Worm (Caenorhabditis elegans): ENCODE measurements around the gene F11C7.6.

The F11C7.6 gene

DNA sequence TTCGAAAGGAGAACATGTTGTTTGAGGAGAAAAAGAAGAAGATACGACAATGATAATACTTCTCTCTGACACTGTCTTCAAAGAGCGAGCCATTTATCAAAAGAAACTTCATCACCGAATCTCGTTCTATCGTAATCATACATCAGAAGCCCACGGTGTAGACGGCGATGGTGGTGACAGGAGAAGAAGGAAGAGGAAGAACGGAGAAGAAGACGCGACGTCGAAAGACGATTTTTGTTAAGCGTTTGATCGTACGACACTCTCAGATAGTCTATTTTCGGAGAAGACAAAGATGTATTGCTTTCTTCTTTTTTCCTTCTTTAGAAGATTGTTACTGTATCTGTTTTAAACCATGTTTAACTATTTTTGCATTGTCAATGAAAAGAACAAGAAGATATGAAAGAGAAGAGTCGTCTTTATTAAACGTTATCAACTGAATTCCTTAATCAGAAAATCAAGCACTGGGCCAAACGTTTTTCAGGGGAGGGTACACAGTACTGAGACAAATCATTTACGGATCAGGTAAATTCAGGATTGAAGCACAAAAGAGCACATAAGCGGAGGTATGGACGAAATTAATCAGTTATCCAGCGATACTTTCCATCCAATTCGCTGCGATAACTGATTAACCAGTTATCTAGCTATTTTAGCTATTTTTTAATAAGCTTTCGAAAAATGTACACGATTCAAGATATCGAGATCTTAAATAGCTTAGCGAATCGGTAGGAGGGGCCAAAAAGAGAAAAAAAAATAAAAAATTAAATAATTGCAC, 18.6 kb downstream of the F11C7.6 start:
- TF ChIP-seq hnd-1 (tag; optimal IDR thresholded peaks at IDR 0.05) (no peak), aly-1 (tag; optimal IDR thresholded peaks at IDR 0.05) (no peak), hmbx-1 (tag; optimal IDR thresholded peaks at IDR 0.05) (no peak), ceh-36 (tag; optimal IDR thresholded peaks at IDR 0.05) (no peak)

DNA sequence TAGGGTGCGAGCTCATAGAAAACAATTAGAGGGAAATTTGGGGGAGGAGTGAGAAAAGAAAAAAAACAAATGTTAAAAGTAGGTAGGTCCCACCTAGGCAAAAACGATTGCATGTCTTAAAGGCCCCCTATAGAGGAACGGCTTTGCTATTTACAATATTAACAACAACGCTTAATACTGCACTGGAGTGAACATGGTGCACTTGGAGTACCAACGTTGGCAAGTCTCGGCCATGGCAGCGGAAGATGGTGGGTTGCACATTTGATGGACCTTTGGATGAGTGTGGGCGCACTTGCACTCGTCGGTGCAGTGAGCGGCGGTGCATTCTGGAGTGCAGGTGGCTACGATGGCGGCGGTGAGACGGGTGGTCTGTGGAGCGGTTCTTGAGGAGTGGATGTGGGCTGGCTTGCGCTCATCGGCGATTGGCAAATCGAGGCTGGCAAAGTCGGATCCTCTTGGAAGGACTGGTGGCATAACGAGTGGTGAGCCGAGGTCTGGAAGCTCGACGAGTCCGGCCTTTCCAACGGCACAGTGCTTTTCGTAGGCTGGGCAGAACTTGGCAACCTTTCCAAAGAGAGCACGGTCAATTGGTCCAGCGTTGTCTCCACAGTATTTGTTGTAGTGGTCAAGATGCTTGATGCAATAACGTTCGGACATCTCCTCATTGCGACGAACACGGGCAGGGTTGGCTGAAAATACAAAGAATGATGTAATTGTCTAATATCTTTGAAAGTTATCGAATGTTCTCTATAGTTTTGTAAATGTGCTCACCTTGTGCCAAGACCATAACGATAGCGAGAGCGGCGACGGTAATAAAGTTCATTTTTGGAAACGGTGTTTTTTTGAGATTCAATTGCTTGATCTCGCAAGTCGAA, 19.5 kb downstream of the F11C7.6 start:
- TF ChIP-seq ama-1 (optimal IDR thresholded peaks at IDR 0.05): no peak
- TF ChIP-seq ceh-13 (GFP tag; optimal IDR thresholded peaks at IDR 0.05): no peak
- TF ChIP-seq pes-1 (GFP tag; IDR thresholded peaks at IDR 0.05): no peak
- TF ChIP-seq aly-1 (tag; optimal IDR thresholded peaks at IDR 0.05): no peak
- no peak for TF ChIP-seq hmg-4 (GFP tag; optimal IDR thresholded peaks at IDR 0.05)
- TF ChIP-seq B0310.2 (tag; optimal IDR thresholded peaks at IDR 0.05): no peak
- no peak for TF ChIP-seq tra-4 (tag; optimal IDR thresholded peaks at IDR 0.05)
- no peak for TF ChIP-seq sea-1 (GFP tag; conservative IDR thresholded peaks at IDR 0.05)
- TF ChIP-seq scrt-1 (GFP tag; IDR thresholded peaks at IDR 0.05): no peak
- TF ChIP-seq flt-1 (GFP tag; IDR thresholded peaks at IDR 0.05): no peak
- TF ChIP-seq ets-7 (tag; optimal IDR thresholded peaks at IDR 0.05): no peak
- TF ChIP-seq tbx-37 (GFP tag; conservative IDR thresholded peaks at IDR 0.05): no peak
- TF ChIP-seq tbx-11 (GFP tag; IDR thresholded peaks at IDR 0.05): no peak
- no peak for TF ChIP-seq hmbx-1 (tag; optimal IDR thresholded peaks at IDR 0.05)
- no peak for TF ChIP-seq ceh-36 (tag; optimal IDR thresholded peaks at IDR 0.05)
- TF ChIP-seq F13C5.2 (tag; optimal IDR thresholded peaks at IDR 0.05): no peak
- TF ChIP-seq hnd-1 (tag; optimal IDR thresholded peaks at IDR 0.05): no peak

DNA sequence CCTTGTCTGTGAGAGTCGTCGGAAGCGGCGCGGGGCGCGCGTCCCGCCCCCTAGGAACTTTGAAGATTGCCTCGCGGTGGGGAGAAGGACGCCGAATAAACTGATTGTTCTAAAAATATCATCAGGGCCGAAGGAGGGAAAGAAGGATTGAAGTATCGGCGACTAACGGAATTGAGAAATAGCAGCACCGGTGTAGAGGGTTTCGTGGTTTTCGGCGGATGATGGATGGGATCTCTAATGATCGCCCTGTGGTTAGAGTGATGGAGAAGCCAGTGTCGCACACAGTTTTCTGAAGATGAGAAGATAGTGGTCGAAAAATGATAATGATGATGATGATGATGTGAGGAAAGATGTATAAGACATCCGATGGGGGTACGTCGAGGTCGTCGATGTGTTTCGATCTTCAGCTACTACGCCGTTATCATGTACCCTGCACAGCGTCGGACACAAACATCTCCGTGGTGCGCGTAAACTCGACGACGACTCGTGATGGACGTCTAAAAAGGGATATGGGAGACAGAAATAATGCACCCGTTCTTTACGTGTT, 20.2 kb downstream of the F11C7.6 start, which contains the start of gene osm-11:
Gene osm-11 (minus strand): TSS at position 51 of the 547 bp plus-strand sequence.
- TF ChIP-seq aly-1 (tag; optimal IDR thresholded peaks at IDR 0.05): no peak
- TF ChIP-seq scrt-1 (GFP tag; IDR thresholded peaks at IDR 0.05): no peak
- TF ChIP-seq B0310.2 (tag; optimal IDR thresholded peaks at IDR 0.05): no peak
- no peak for TF ChIP-seq flt-1 (GFP tag; IDR thresholded peaks at IDR 0.05)
- TF ChIP-seq tra-4 (tag; optimal IDR thresholded peaks at IDR 0.05): no peak
- no peak for TF ChIP-seq hmbx-1 (tag; optimal IDR thresholded peaks at IDR 0.05)
- TF ChIP-seq F13C5.2 (tag; optimal IDR thresholded peaks at IDR 0.05): no peak
- no peak for TF ChIP-seq ets-7 (tag; optimal IDR thresholded peaks at IDR 0.05)
- no peak for TF ChIP-seq ceh-13 (GFP tag; optimal IDR thresholded peaks at IDR 0.05)
- no peak for TF ChIP-seq tbx-11 (GFP tag; IDR thresholded peaks at IDR 0.05)
- no peak for TF ChIP-seq tbx-37 (GFP tag; conservative IDR thresholded peaks at IDR 0.05)
- TF ChIP-seq ceh-36 (tag; optimal IDR thresholded peaks at IDR 0.05): no peak
- no peak for TF ChIP-seq sea-1 (GFP tag; conservative IDR thresholded peaks at IDR 0.05)
- TF ChIP-seq hnd-1 (tag; optimal IDR thresholded peaks at IDR 0.05): no peak
- no peak for TF ChIP-seq ama-1 (optimal IDR thresholded peaks at IDR 0.05)
- no peak for TF ChIP-seq hmg-4 (GFP tag; optimal IDR thresholded peaks at IDR 0.05)

DNA sequence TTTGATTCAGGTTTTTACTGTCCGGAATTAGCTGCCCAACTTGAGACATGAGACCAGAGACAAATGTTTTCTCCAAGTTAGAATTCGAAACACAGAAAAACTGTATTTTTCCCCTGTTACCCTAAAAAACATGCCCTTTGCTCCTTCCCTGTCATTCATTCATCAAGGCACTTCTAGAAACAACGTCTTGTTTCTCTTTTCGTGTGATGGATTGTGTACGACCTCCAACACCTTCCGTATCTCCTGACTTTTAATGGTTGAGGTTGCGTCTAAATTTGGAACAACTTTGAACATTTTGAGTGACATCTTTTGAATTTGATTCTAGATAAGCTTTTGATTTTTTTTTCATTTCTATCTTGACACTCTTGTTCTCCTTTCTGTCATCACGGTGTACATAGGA, 21.2 kb downstream of the F11C7.6 start:
- no peak for TF ChIP-seq ceh-36 (tag; optimal IDR thresholded peaks at IDR 0.05)
- no peak for TF ChIP-seq ama-1 (optimal IDR thresholded peaks at IDR 0.05)
- no peak for TF ChIP-seq hnd-1 (tag; optimal IDR thresholded peaks at IDR 0.05)
- TF ChIP-seq ets-7 (tag; optimal IDR thresholded peaks at IDR 0.05): no peak
- TF ChIP-seq flt-1 (GFP tag; IDR thresholded peaks at IDR 0.05): no peak
- no peak for TF ChIP-seq aly-1 (tag; optimal IDR thresholded peaks at IDR 0.05)
- no peak for TF ChIP-seq sea-1 (GFP tag; conservative IDR thresholded peaks at IDR 0.05)
- no peak for TF ChIP-seq scrt-1 (GFP tag; IDR thresholded peaks at IDR 0.05)
- no peak for TF ChIP-seq hmbx-1 (tag; optimal IDR thresholded peaks at IDR 0.05)
- TF ChIP-seq pes-1 (GFP tag; IDR thresholded peaks at IDR 0.05): no peak
- TF ChIP-seq hmg-4 (GFP tag; optimal IDR thresholded peaks at IDR 0.05): no peak
- no peak for TF ChIP-seq ceh-13 (GFP tag; optimal IDR thresholded peaks at IDR 0.05)
- no peak for TF ChIP-seq B0310.2 (tag; optimal IDR thresholded peaks at IDR 0.05)
- TF ChIP-seq tra-4 (tag; optimal IDR thresholded peaks at IDR 0.05): no peak
- TF ChIP-seq F13C5.2 (tag; optimal IDR thresholded peaks at IDR 0.05): no peak
- TF ChIP-seq tbx-11 (GFP tag; IDR thresholded peaks at IDR 0.05): no peak
- no peak for TF ChIP-seq tbx-37 (GFP tag; conservative IDR thresholded peaks at IDR 0.05)

DNA sequence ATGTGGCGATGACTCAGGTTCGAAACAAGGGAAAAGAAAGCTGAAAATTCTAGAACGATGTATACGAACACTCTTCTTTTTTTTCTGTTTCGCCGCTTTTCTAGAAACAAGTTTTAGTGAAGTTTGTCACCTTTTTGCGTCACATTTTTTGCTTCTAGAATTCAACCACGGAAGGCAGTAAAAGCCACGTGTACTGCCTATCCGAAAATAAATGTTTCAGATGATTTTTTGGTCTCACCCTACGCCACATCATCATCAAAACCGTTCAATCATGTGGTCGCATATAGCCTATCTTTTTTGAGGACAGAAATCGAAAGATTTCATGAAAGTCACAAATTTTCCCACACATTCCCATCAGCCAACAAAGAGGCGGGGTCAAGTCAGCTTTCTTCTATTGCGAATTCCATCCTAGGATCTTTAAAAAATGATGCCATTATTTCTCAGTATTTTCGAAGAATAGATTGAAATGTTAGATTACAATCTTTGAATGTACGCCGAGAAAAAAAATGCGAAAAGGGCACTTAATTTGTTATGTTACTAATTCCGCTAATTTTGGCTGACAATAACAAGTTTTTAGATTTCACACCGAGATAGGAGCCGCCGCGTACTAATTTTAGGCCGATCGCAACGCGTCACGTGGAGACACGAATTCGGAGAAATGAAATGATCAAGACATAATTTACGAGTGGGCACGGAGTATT, 22.7 kb downstream of the F11C7.6 start:
- no peak for TF ChIP-seq ets-7 (tag; optimal IDR thresholded peaks at IDR 0.05)
- TF ChIP-seq tra-4 (tag; optimal IDR thresholded peaks at IDR 0.05): no peak

DNA sequence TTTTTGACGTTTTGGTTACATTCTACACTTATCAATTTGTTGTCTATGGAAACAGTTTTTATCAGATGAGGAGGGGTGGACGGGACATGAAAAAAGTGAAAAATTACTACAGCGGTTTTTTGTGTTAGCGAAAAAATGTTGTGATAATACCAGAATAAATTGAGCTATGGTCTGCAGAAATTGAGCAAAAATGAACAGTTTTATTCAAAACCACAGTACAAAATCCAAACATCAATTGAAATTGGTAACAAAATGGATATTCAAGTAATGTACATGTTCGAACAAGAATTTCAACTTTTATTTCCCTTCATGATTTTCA, 23.2 kb downstream of the F11C7.6 start:
- TF ChIP-seq tbx-37 (GFP tag; conservative IDR thresholded peaks at IDR 0.05) (no peak), ceh-36 (tag; optimal IDR thresholded peaks at IDR 0.05) (no peak), ama-1 (optimal IDR thresholded peaks at IDR 0.05) (no peak), tbx-11 (GFP tag; IDR thresholded peaks at IDR 0.05) (no peak), hnd-1 (tag; optimal IDR thresholded peaks at IDR 0.05) (no peak), flt-1 (GFP tag; IDR thresholded peaks at IDR 0.05) (no peak), hmbx-1 (tag; optimal IDR thresholded peaks at IDR 0.05) (no peak), sea-1 (GFP tag; conservative IDR thresholded peaks at IDR 0.05) (no peak), B0310.2 (tag; optimal IDR thresholded peaks at IDR 0.05) (no peak), pes-1 (GFP tag; IDR thresholded peaks at IDR 0.05) (no peak), F13C5.2 (tag; optimal IDR thresholded peaks at IDR 0.05) (no peak), tra-4 (tag; optimal IDR thresholded peaks at IDR 0.05) (no peak), ets-7 (tag; optimal IDR thresholded peaks at IDR 0.05) (no peak)

Data from whole organism, early embryonic.